Fruit fly (Drosophila melanogaster): ENCODE data around the gene CG43394.
A peak's percentile ranks its signal among the peaks of the same experiment; 100 is the strongest.

CG43394 gene

DNA sequence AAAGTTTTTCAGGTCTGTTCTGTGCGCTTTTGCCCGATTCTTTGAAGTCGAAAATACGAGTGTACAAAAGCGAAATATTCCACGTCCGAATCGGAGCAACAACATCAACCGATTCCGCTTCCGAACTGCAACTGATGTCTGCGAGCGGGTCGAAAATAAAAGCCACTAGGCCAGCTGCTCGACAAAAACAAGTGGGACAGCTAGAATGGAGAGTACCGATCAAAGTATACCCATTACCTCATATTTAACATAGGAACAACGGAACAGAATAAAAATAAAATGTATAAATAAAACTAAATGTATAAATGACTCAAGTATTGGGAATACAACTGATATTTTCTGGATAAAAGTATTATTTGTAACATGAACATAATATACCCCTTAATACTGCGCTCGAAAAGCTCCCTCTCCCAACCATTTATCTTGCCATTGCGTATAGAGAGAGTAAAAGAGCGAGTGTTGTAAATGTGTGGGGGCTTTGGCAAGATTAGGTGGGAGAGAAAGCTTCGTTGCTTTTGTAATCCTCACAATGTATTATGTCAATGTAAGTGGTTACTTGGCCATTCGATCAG, 59.5 kb downstream of the CG43394 start, which contains the start of gene SLC5A11 (continued):
- peak; percentile 93 to 98 for TF ChIP-seq Pdp1 (GFP tag; optimal IDR thresholded peaks at IDR 0.05)
- TF ChIP-seq seq (GFP tag; IDR thresholded peaks at IDR 0.05) = peak; percentile 100
- TF ChIP-seq Hr51 (GFP tag; optimal IDR thresholded peaks at IDR 0.05) = peak; percentile 98 to 100
- peak; percentile 93 for TF ChIP-seq CG12219 (GFP tag; optimal IDR thresholded peaks at IDR 0.05)
- TF ChIP-seq Dip3 (GFP tag; optimal IDR thresholded peaks at IDR 0.05) = peak; percentile 92
- peak; percentile 95 for TF ChIP-seq CG10543 (GFP tag; optimal IDR thresholded peaks at IDR 0.05)
- TF ChIP-seq Lhr (GFP tag; optimal IDR thresholded peaks at IDR 0.05) = peak; percentile 67
- no peak for TF ChIP-seq CG34224 (GFP tag; IDR thresholded peaks at IDR 0.05; ENCODE audit: partially characterized antibody)
- TF ChIP-seq CG12942 (GFP tag; optimal IDR thresholded peaks at IDR 0.05) = peak; percentile 97
- peak; percentile 42 for TF ChIP-seq ab (GFP tag; optimal IDR thresholded peaks at IDR 0.05)
- peak; percentile 90 for TF ChIP-seq nom (GFP tag; optimal IDR thresholded peaks at IDR 0.05)
- TF ChIP-seq cg (GFP tag; optimal IDR thresholded peaks at IDR 0.05) = peak; percentile 68
- peak; percentile 97 for TF ChIP-seq ttk (GFP tag; IDR thresholded peaks at IDR 0.05)
- peak; percentile 96 for TF ChIP-seq CG3281 (GFP tag; optimal IDR thresholded peaks at IDR 0.05)
- TF ChIP-seq CG13296 (GFP tag; optimal IDR thresholded peaks at IDR 0.05) = peak; percentile 98
- peak; percentile 22 for TF ChIP-seq NC2α (GFP tag; optimal IDR thresholded peaks at IDR 0.05)
- peak; percentile 94 for TF ChIP-seq CG10565 (GFP tag; optimal IDR thresholded peaks at IDR 0.05)
- peak; percentile 99 for TF ChIP-seq Oaz (GFP tag; IDR thresholded peaks at IDR 0.05)
- peak in 1 of 2 experiments; percentile 86 for TF ChIP-seq Hr78 (GFP tag; optimal IDR thresholded peaks at IDR 0.05)
- TF ChIP-seq lmd (GFP tag; IDR thresholded peaks at IDR 0.05) = peak; percentile 98
- peak; percentile 99 for TF ChIP-seq jing (GFP tag; optimal IDR thresholded peaks at IDR 0.05)
- peak; percentile 86; the same call in 2 of the 4 replicates for TF ChIP-seq chinmo (GFP tag; IDR thresholded peaks at IDR 0.05; ENCODE audit: partially characterized antibody)
- peak; percentile 100 for TF ChIP-seq nmo (GFP tag; optimal IDR thresholded peaks at IDR 0.05)
- TF ChIP-seq zfh2 (GFP tag; optimal IDR thresholded peaks at IDR 0.05) = peak; percentile 78
- peak; percentile 97 for TF ChIP-seq esg (GFP tag; conservative IDR thresholded peaks at IDR 0.05)
- TF ChIP-seq tup (GFP tag; optimal IDR thresholded peaks at IDR 0.05) = peak; percentile 97
- peak; percentile 16 for TF ChIP-seq pzg (GFP tag; optimal IDR thresholded peaks at IDR 0.05)
- peak; percentile 94 for TF ChIP-seq CG2875 (GFP tag; optimal IDR thresholded peaks at IDR 0.05)
- TF ChIP-seq HLHmδ (GFP tag; optimal IDR thresholded peaks at IDR 0.05) = no peak
- TF ChIP-seq CG4707 (GFP tag; optimal IDR thresholded peaks at IDR 0.05) = peak; percentile 81
- peak; percentile 82 for TF ChIP-seq wor (GFP tag; IDR thresholded peaks at IDR 0.05)
- TF ChIP-seq Sox102F (GFP tag; optimal IDR thresholded peaks at IDR 0.05) = peak; percentile 88
- TF ChIP-seq ssp (GFP tag; IDR thresholded peaks at IDR 0.05) = peak; percentile 91
- peak; percentile 97 for TF ChIP-seq CG10267 (tag; optimal IDR thresholded peaks at IDR 0.05)
- TF ChIP-seq Xbp1 (GFP tag; optimal IDR thresholded peaks at IDR 0.05) = peak; percentile 100
- peak; percentile 96 for TF ChIP-seq psq (GFP tag; optimal IDR thresholded peaks at IDR 0.05)
- TF ChIP-seq Bdp1 (GFP tag; optimal IDR thresholded peaks at IDR 0.05) = peak; percentile 40
- TF ChIP-seq h (optimal IDR thresholded peaks at IDR 0.05) = no peak
- TF ChIP-seq Bteb2 (GFP tag; optimal IDR thresholded peaks at IDR 0.05) = peak; percentile 41
- TF ChIP-seq TFAM (GFP tag; optimal IDR thresholded peaks at IDR 0.05) = peak; percentile 40
- peak; percentile 31 for TF ChIP-seq CG8089 (GFP tag; optimal IDR thresholded peaks at IDR 0.05)
- TF ChIP-seq sens (GFP tag) = peak; percentile 84
- peak; percentile 96 for TF ChIP-seq scrt (GFP tag; optimal IDR thresholded peaks at IDR 0.05)
- peak; percentile 99 for TF ChIP-seq CG7372 (GFP tag; IDR thresholded peaks at IDR 0.05)
- peak; percentile 79 for TF ChIP-seq chn (GFP tag; optimal IDR thresholded peaks at IDR 0.05)
- no peak for TF ChIP-seq Hr39 (optimal IDR thresholded peaks at IDR 0.05)
- TF ChIP-seq B-H1 (GFP tag; IDR thresholded peaks at IDR 0.05) = peak; percentile 95
- TF ChIP-seq CG17385 (GFP tag; optimal IDR thresholded peaks at IDR 0.05) = peak; percentile 93
- TF ChIP-seq corto (GFP tag; optimal IDR thresholded peaks at IDR 0.05) = peak; percentile 99
- peak; percentile 36 for TF ChIP-seq CG12236 (GFP tag; optimal IDR thresholded peaks at IDR 0.05)

Data from whole organism, embryonic.